Worm (Caenorhabditis elegans): ENCODE data around the gene rpoa-12.

ce11 chrV:14409905-14410304 lies 13.2 kb downstream of the rpoa-12 start:
- no peak for TF ChIP-seq C34B4.2 (tag; optimal IDR thresholded peaks at IDR 0.05)
- TF ChIP-seq tlp-1 (tag; optimal IDR thresholded peaks at IDR 0.05) = no peak
- no peak for TF ChIP-seq elt-3 (tag; optimal IDR thresholded peaks at IDR 0.05)
- TF ChIP-seq lsy-2 (tag; optimal IDR thresholded peaks at IDR 0.05) = no peak
- no peak for TF ChIP-seq skn-1 (tag; optimal IDR thresholded peaks at IDR 0.05)
- no peak for TF ChIP-seq lin-35 (GFP tag; optimal IDR thresholded peaks at IDR 0.05)
- TF ChIP-seq efl-1 (optimal IDR thresholded peaks at IDR 0.05) = no peak
- no peak for TF ChIP-seq efl-1 (GFP tag; optimal IDR thresholded peaks at IDR 0.05 in 1 of 2)
- TF ChIP-seq nhr-19 (GFP tag; conservative IDR thresholded peaks at IDR 0.05) = no peak
- TF ChIP-seq elt-2 (tag; optimal IDR thresholded peaks at IDR 0.05) = no peak
- no peak for TF ChIP-seq lin-15B (tag; optimal IDR thresholded peaks at IDR 0.05)
- TF ChIP-seq egl-27 (tag; optimal IDR thresholded peaks at IDR 0.05) = no peak
- no peak for TF ChIP-seq fos-1 (tag; optimal IDR thresholded peaks at IDR 0.05)
- TF ChIP-seq pqm-1 (tag; optimal IDR thresholded peaks at IDR 0.05) = no peak
- no peak for TF ChIP-seq zag-1 (tag; optimal IDR thresholded peaks at IDR 0.05)

All from whole organism, L1 larva.